Worm (Caenorhabditis elegans) whole organism, L3 larva: ENCODE measurements around the gene C01G6.4.

Experiments used
- ceh-82 ChIP-seq: fragments of 150-350 bp; optimal IDR thresholded peaks from 2 replicates; lab custom pipeline; 2014; ENCODE audit warnings: missing biosample characterization, missing genetic modification characterization
- lin-39 ChIP-seq: fragments of 150-350 bp; optimal IDR thresholded peaks from 2 replicates; lab custom pipeline; 2018; ENCODE audit warnings: missing biosample characterization, missing genetic modification reagents, missing genetic modification characterization
- mdl-1 ChIP-seq: fragments of 150-350 bp; optimal IDR thresholded peaks from 2 replicates; lab custom pipeline; 2014; ENCODE audit warnings: missing biosample characterization, missing genetic modification characterization
- nhr-12 ChIP-seq: fragments of 150-350 bp; optimal IDR thresholded peaks from 2 replicates; lab custom pipeline; 2014; ENCODE audit warnings: missing biosample characterization, missing genetic modification characterization
- pha-4 ChIP-seq: fragments of 150-350 bp; optimal IDR thresholded peaks from 2 replicates; lab custom pipeline; 2014; ENCODE audit warnings: missing biosample characterization, missing genetic modification reagents, missing genetic modification characterization
- skn-1 ChIP-seq: fragments of 150-350 bp; optimal IDR thresholded peaks from 2 replicates; lab custom pipeline; 2014; ENCODE audit warnings: missing biosample characterization, missing genetic modification characterization
- unc-39 ChIP-seq: sonication (generic microtip); optimal IDR thresholded peaks from 4 replicates; lab custom pipeline; 2017; ENCODE audit warnings: missing biosample characterization, missing genetic modification characterization
- unc-62 ChIP-seq: fragments of 150-350 bp; sonication (generic microtip); optimal IDR thresholded peaks from 4 replicates; lab custom pipeline; 2014; ENCODE audit warnings: missing biosample characterization, missing genetic modification reagents, missing genetic modification characterization
- ztf-11 ChIP-seq: fragments of 150-350 bp; optimal IDR thresholded peaks from 2 replicates; lab custom pipeline; 2014; ENCODE audit warnings: missing biosample characterization, missing genetic modification characterization

DNA sequence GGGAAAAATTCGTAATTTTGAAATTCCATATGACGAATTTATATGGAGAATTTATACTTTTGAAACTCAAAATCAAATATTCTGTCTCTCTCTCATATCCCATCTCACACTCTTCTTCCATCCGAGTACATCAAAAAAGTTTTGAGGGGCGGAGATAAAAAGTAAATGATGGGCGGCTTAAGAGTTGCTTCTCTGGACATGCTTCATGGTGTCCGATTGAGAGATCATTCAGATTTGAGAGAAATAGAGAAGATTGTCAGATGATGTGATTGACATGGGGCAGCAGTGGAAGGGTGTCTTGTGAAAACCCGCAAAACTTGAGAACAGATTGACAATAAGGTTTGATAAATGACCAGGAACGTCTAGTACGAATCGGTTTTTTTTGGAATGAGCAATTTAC lies 42.9 kb upstream of the C01G6.4 start:
- TF ChIP-seq unc-39 (tag; lab: Kevin White, UChicago) (no peak), ceh-82 (no peak), skn-1 (tag; lab: Kevin White, UChicago) (no peak), mdl-1 (no peak), unc-62 (peak; percentile 59), pha-4 (tag; lab: Kevin White, UChicago) (no peak), lin-39 (tag; lab: Kevin White, UChicago) (no peak), nhr-12 (tag; lab: Kevin White, UChicago) (no peak), ztf-11 (tag; lab: Kevin White, UChicago) (no peak)
